Worm (Caenorhabditis elegans): Measurements from ENCODE around the gene hil-2.

ce11 chrIV:6254635-6255034 is 39.4 kb upstream of the hil-2 start, which contains the start of gene T13A10.64:
- TF ChIP-seq sox-4 (tag; optimal IDR thresholded peaks at IDR 0.05) = no peak
- no peak for TF ChIP-seq elt-4 (tag; optimal IDR thresholded peaks at IDR 0.05)
- no peak for TF ChIP-seq ceh-9 (tag; optimal IDR thresholded peaks at IDR 0.05)
- TF ChIP-seq zip-5 (tag; optimal IDR thresholded peaks at IDR 0.05) = no peak
- TF ChIP-seq ets-4 (tag; optimal IDR thresholded peaks at IDR 0.05) = no peak
- no peak for TF ChIP-seq fkh-10 (GFP tag; optimal IDR thresholded peaks at IDR 0.05)
- no peak for TF ChIP-seq rnt-1 (tag; optimal IDR thresholded peaks at IDR 0.05)
- no peak for TF ChIP-seq tbx-2 (tag; optimal IDR thresholded peaks at IDR 0.05)
- TF ChIP-seq lim-6 (tag; optimal IDR thresholded peaks at IDR 0.05) = no peak
- no peak for TF ChIP-seq unc-55 (GFP tag; optimal IDR thresholded peaks at IDR 0.05)
- no peak for TF ChIP-seq pqm-1 (tag; optimal IDR thresholded peaks at IDR 0.05)
- no peak for TF ChIP-seq ceh-18 (tag; optimal IDR thresholded peaks at IDR 0.05)
